Worm (Caenorhabditis elegans): ENCODE data around the gene T27D12.6.

- TF ChIP-seq unc-62 (GFP tag; optimal IDR thresholded peaks at IDR 0.05) = no peak
- TF ChIP-seq unc-39 (tag; optimal IDR thresholded peaks at IDR 0.05) = no peak
Measured at ce11 chrII:11849572-11849971, 14.3 kb downstream of the T27D12.6 start.
